Worm (Caenorhabditis elegans) whole organism, young adult: ENCODE data around the gene K08F9.3.

Experiments used
- D2030.7 ChIP-seq: fragments of 200-800 bp; sonication (Bioruptor generic); IDR thresholded peaks from 2 replicates; pipeline ENCODE4 v1.3.6; 2022; ENCODE audit warnings: missing genetic modification reagents, missing genetic modification characterization, missing compliant biosample characterization
- F37B4.10 ChIP-seq: fragments of 200-800 bp; sonication (Bioruptor generic); IDR thresholded peaks from 2 replicates; pipeline ENCODE4 v1.3.6; 2022; ENCODE audit warnings: missing genetic modification characterization, missing compliant biosample characterization
- F39B2.1 ChIP-seq: fragments of 200-800 bp; sonication (Bioruptor generic); IDR thresholded peaks from 2 replicates; pipeline ENCODE4 v1.3.6; 2022; ENCODE audit warnings: missing genetic modification reagents, missing genetic modification characterization, missing compliant biosample characterization
- T26A5.8 ChIP-seq: sonication (generic microtip); optimal IDR thresholded peaks from 2 replicates; lab custom pipeline; 2016; ENCODE audit warnings: missing genetic modification characterization, missing compliant biosample characterization
- Y56A3A.18 ChIP-seq: fragments of 200-800 bp; sonication (Bioruptor generic); IDR thresholded peaks from 2 replicates; pipeline ENCODE4 v1.3.6; 2022; ENCODE audit warnings: missing genetic modification reagents, missing genetic modification characterization, missing compliant biosample characterization
- Y79H2A.3 ChIP-seq: fragments of 200-800 bp; sonication (Bioruptor generic); conservative IDR thresholded peaks from 2 replicates; pipeline ENCODE4 v1.3.6; 2022; ENCODE audit warnings: missing genetic modification reagents, missing genetic modification characterization, missing compliant biosample characterization
- ZK185.1 ChIP-seq: sonication (generic microtip); optimal IDR thresholded peaks from 2 replicates; lab custom pipeline; 2016; ENCODE audit warnings: mild to moderate bottlenecking, missing genetic modification characterization, missing compliant biosample characterization; ENCODE audit not compliant: poor library complexity, severe bottlenecking
- ama-1 ChIP-seq, 3 experiments: fragments of 150-350 bp in 1 of 3; sonication (generic microtip) in 2 of 3; optimal IDR thresholded peaks; 2 replicates each; lab custom pipeline; 2014 to 2018; ENCODE audit warnings: missing biosample characterization in 2 of 3, missing genetic modification characterization in 2 of 3, missing genetic modification reagents in 2 of 3
- athp-1 ChIP-seq: sonication (generic microtip); optimal IDR thresholded peaks from 2 replicates; lab custom pipeline; 2017; ENCODE audit warnings: mild to moderate bottlenecking, missing genetic modification characterization, missing compliant biosample characterization
- attf-6 ChIP-seq: fragments of 200-800 bp; sonication (Bioruptor generic); IDR thresholded peaks from 2 replicates; pipeline ENCODE4 v1.3.6; 2022; ENCODE audit warnings: missing genetic modification reagents, missing genetic modification characterization, missing compliant biosample characterization
- bed-2 ChIP-seq: fragments of 200-800 bp; sonication (Bioruptor generic); IDR thresholded peaks from 2 replicates; pipeline ENCODE4 v1.3.6; 2022; ENCODE audit warnings: missing genetic modification reagents, missing genetic modification characterization, missing compliant biosample characterization
- ceh-100 ChIP-seq: fragments of 200-800 bp; sonication (Bioruptor generic); IDR thresholded peaks from 2 replicates; pipeline ENCODE4 v1.3.6; 2022; ENCODE audit warnings: missing genetic modification reagents, missing genetic modification characterization, missing compliant biosample characterization
- die-1 ChIP-seq: sonication (generic microtip); optimal IDR thresholded peaks from 2 replicates; lab custom pipeline; 2016; ENCODE audit warnings: missing genotype, mild to moderate bottlenecking, missing genetic modification characterization, missing compliant biosample characterization
- egl-44 ChIP-seq: fragments of 200-800 bp; sonication (Bioruptor generic); IDR thresholded peaks from 2 replicates; pipeline ENCODE4 v1.3.6; 2022; ENCODE audit warnings: missing genetic modification reagents, missing genetic modification characterization, missing compliant biosample characterization
- egrh-3 ChIP-seq: fragments of 200-800 bp; sonication (Bioruptor generic); IDR thresholded peaks from 2 replicates; pipeline ENCODE4 v1.3.6; 2022; ENCODE audit warnings: missing genetic modification reagents, missing genetic modification characterization, missing compliant biosample characterization
- ekl-4 ChIP-seq: fragments of 200-800 bp; sonication (Bioruptor generic); IDR thresholded peaks from 2 replicates; pipeline ENCODE4 v1.3.6; 2022; ENCODE audit warnings: missing genetic modification reagents, missing genetic modification characterization, missing compliant biosample characterization
- ets-4 ChIP-seq: fragments of 200-800 bp; sonication (Bioruptor generic); optimal IDR thresholded peaks from 2 replicates; lab custom pipeline; 2018; ENCODE audit warnings: mild to moderate bottlenecking, missing genetic modification characterization, missing compliant biosample characterization
- fkh-3 ChIP-seq: sonication (generic microtip); optimal IDR thresholded peaks from 2 replicates; lab custom pipeline; 2016; ENCODE audit warnings: mild to moderate bottlenecking, missing genetic modification characterization, missing compliant biosample characterization
- him-1 ChIP-seq: sonication (generic microtip); optimal IDR thresholded peaks from 2 replicates; lab custom pipeline; 2016; ENCODE audit warnings: missing genotype, missing genetic modification reagents, missing genetic modification characterization, missing compliant biosample characterization
- hmg-1.2 ChIP-seq: fragments of 200-800 bp; sonication (Bioruptor generic); IDR thresholded peaks from 2 replicates; pipeline ENCODE4 v1.3.6; 2022; ENCODE audit warnings: missing genetic modification reagents, missing genetic modification characterization, missing compliant biosample characterization
- hmg-20 ChIP-seq: fragments of 200-800 bp; sonication (Bioruptor generic); IDR thresholded peaks from 2 replicates; pipeline ENCODE4 v1.3.6; 2022; ENCODE audit warnings: missing genetic modification reagents, missing genetic modification characterization, missing compliant biosample characterization
- hsf-1 ChIP-seq: fragments of 200-800 bp; sonication (Bioruptor generic); IDR thresholded peaks from 2 replicates; pipeline ENCODE4 v1.3.6; 2022; ENCODE audit warnings: missing genetic modification reagents, missing genetic modification characterization, missing compliant biosample characterization
- lin-54 ChIP-seq: fragments of 200-800 bp; sonication (Bioruptor generic); optimal IDR thresholded peaks from 2 replicates; lab custom pipeline; 2018; ENCODE audit warnings: mild to moderate bottlenecking, missing genetic modification characterization, missing compliant biosample characterization
- lir-1 ChIP-seq: fragments of 200-800 bp; sonication (Bioruptor generic); conservative IDR thresholded peaks from 2 replicates; pipeline ENCODE4 v1.3.6; 2022; ENCODE audit warnings: missing genetic modification reagents, missing genetic modification characterization, missing compliant biosample characterization
- lsl-1 ChIP-seq: fragments of 200-800 bp; sonication (Bioruptor generic); optimal IDR thresholded peaks from 2 replicates; lab custom pipeline; 2018; ENCODE audit warnings: mild to moderate bottlenecking, missing genetic modification characterization, moderate library complexity, missing compliant biosample characterization
- lsy-27 ChIP-seq: sonication (generic microtip); optimal IDR thresholded peaks from 2 replicates; lab custom pipeline; 2017; ENCODE audit warnings: missing genetic modification characterization, mild to moderate bottlenecking, missing compliant biosample characterization, antibody characterized with exemption, missing genotype, borderline replicate concordance; ENCODE audit not compliant: insufficient read depth
- madf-10 ChIP-seq: sonication (generic microtip); optimal IDR thresholded peaks from 2 replicates; lab custom pipeline; 2016; ENCODE audit warnings: mild to moderate bottlenecking, missing genetic modification characterization, missing compliant biosample characterization
- madf-3 ChIP-seq: fragments of 200-800 bp; sonication (Bioruptor generic); IDR thresholded peaks from 2 replicates; pipeline ENCODE4 v1.3.6; 2022; ENCODE audit warnings: missing genetic modification reagents, missing genetic modification characterization, missing compliant biosample characterization
- madf-8 ChIP-seq: fragments of 200-800 bp; sonication (Bioruptor generic); conservative IDR thresholded peaks from 2 replicates; pipeline ENCODE4 v1.3.6; 2022; ENCODE audit warnings: missing genetic modification reagents, missing genetic modification characterization, missing compliant biosample characterization
- mcd-1 ChIP-seq: fragments of 200-800 bp; sonication (Bioruptor generic); IDR thresholded peaks from 2 replicates; pipeline ENCODE4 v1.3.6; 2022; ENCODE audit warnings: missing genetic modification reagents, missing genetic modification characterization, missing compliant biosample characterization
- mel-28 ChIP-seq: sonication (generic microtip); optimal IDR thresholded peaks from 2 replicates; lab custom pipeline; 2016; ENCODE audit warnings: borderline replicate concordance, mild to moderate bottlenecking, missing genetic modification characterization, missing compliant biosample characterization
- mes-4 ChIP-seq: sonication (generic microtip); optimal IDR thresholded peaks from 2 replicates; lab custom pipeline; 2016; ENCODE audit warnings: missing genotype, missing genetic modification characterization, missing compliant biosample characterization
- mxl-1 ChIP-seq: sonication (generic microtip); optimal IDR thresholded peaks from 2 replicates; lab custom pipeline; 2016; ENCODE audit warnings: missing genetic modification characterization, missing compliant biosample characterization
- nfya-2 ChIP-seq: fragments of 200-800 bp; sonication (Bioruptor generic); IDR thresholded peaks from 2 replicates; pipeline ENCODE4 v1.3.6; 2022; ENCODE audit warnings: missing genetic modification reagents, missing genetic modification characterization, missing compliant biosample characterization
- pbrm-1 ChIP-seq: fragments of 200-800 bp; sonication (Bioruptor generic); IDR thresholded peaks from 2 replicates; pipeline ENCODE4 v1.3.6; 2022; ENCODE audit warnings: missing genetic modification reagents, missing genetic modification characterization, missing compliant biosample characterization
- rcor-1 ChIP-seq: fragments of 200-800 bp; sonication (Bioruptor generic); IDR thresholded peaks from 2 replicates; pipeline ENCODE4 v1.3.6; 2022; ENCODE audit warnings: missing genetic modification reagents, missing genetic modification characterization, missing compliant biosample characterization
- snpc-1.3 ChIP-seq: sonication (generic microtip); optimal IDR thresholded peaks from 2 replicates; lab custom pipeline; 2017; ENCODE audit warnings: missing genetic modification characterization, mild to moderate bottlenecking, missing compliant biosample characterization, antibody characterized with exemption, moderate library complexity, missing genotype, missing genetic modification reagents; ENCODE audit not compliant: insufficient read depth
- somi-1 ChIP-seq: fragments of 200-800 bp; sonication (Bioruptor generic); optimal IDR thresholded peaks from 2 replicates; lab custom pipeline; 2018; ENCODE audit warnings: mild to moderate bottlenecking, missing genetic modification characterization, missing compliant biosample characterization
- sptf-2 ChIP-seq: fragments of 200-800 bp; sonication (Bioruptor generic); optimal IDR thresholded peaks from 2 replicates; lab custom pipeline; 2018; ENCODE audit warnings: mild to moderate bottlenecking, missing genetic modification characterization, missing compliant biosample characterization
- tbx-9 ChIP-seq: sonication (generic microtip); optimal IDR thresholded peaks from 2 replicates; lab custom pipeline; 2016; ENCODE audit warnings: borderline replicate concordance, missing genetic modification characterization, inconsistent platforms, missing compliant biosample characterization
- tlf-1 ChIP-seq: fragments of 200-800 bp; sonication (Bioruptor generic); optimal IDR thresholded peaks from 2 replicates; lab custom pipeline; 2018; ENCODE audit warnings: mild to moderate bottlenecking, missing genetic modification characterization, missing compliant biosample characterization
- unc-62 ChIP-seq: fragments of 150-350 bp; optimal IDR thresholded peaks from 2 replicates; lab custom pipeline; 2014; ENCODE audit warnings: missing biosample characterization, missing genetic modification reagents, missing genetic modification characterization
- xnd-1 ChIP-seq: sonication (generic microtip); optimal IDR thresholded peaks from 2 replicates; lab custom pipeline; 2016; ENCODE audit warnings: missing genotype, missing genetic modification reagents, missing genetic modification characterization, missing compliant biosample characterization
- zim-3 ChIP-seq: sonication (generic microtip); optimal IDR thresholded peaks from 2 replicates; lab custom pipeline; 2017; ENCODE audit warnings: mild to moderate bottlenecking, missing genetic modification characterization, moderate library complexity, missing compliant biosample characterization
- ztf-18 ChIP-seq: sonication (generic microtip); optimal IDR thresholded peaks from 2 replicates; lab custom pipeline; 2016; ENCODE audit warnings: missing genotype, mild to moderate bottlenecking, missing genetic modification characterization, missing compliant biosample characterization
- ztf-26 ChIP-seq: sonication (generic microtip); optimal IDR thresholded peaks from 2 replicates; lab custom pipeline; 2017; ENCODE audit warnings: missing genetic modification characterization, missing compliant biosample characterization

The K08F9.3 gene

DNA sequence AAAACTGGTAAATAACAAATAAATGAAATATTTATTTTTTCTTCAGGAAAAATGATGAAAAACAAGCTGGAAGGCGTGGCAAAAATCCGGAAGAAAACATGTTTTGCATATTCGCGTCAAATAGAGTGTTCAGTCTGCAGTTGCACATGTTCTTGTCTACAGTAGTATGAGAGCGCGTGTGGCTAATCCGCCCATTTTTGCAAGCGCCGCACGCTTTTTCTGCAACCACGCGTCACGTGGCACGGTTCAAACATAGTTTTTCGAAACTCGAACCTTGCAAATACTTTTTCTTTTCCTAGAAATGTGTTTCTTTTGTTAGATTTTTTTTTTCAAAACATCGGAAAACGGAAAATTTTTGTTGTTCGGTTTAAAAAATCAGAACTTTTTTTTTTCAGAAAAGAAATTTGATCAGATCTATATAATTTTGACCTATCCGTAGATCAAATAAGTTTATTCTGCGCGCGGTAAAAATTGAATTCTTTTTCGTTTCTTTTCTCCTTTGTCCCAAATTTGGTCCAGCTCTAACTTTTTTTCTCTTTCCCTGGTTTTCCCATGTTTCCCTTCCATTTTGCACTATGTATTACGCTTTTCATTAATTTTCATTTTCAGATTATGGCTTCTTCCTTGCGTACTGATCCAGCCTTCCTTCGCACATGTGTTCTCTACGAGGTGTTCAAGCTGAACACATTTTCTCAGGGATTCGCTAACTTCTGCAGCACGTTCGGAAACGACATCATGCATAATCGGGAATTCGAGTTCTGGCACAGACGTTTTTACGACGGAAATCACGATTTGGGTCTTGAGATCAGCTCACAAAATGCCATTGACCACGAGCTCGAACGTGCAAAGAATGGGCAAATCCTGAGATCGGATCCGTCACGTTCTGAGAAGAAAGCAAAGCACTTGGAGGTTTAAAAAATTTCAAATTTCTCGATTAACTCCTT, 44.0 kb downstream of the K08F9.3 start, which contains the start of gene Y75B12B.1 (continued):
- TF ChIP-seq bed-2 (GFP tag; lab: Robert Waterston, UW), result no peak
- no peak for TF ChIP-seq ets-4 (GFP tag; lab: Kevin White, UChicago)
- TF ChIP-seq somi-1 (GFP tag; lab: Kevin White, UChicago), result no peak
- no peak for TF ChIP-seq Y79H2A.3 (GFP tag; lab: Robert Waterston, UW)
- no peak for TF ChIP-seq sptf-2 (GFP tag; lab: Kevin White, UChicago)
- TF ChIP-seq him-1 (tag; lab: Kevin White, UChicago), result peak; percentile 85
- peak; percentile 78 for TF ChIP-seq mcd-1 (GFP tag; lab: Robert Waterston, UW)
- TF ChIP-seq ceh-100 (GFP tag; lab: Robert Waterston, UW), result peak; percentile 79
- TF ChIP-seq lsl-1 (GFP tag; lab: Kevin White, UChicago), result peak; percentile 96
- no peak for TF ChIP-seq hmg-20 (GFP tag; lab: Robert Waterston, UW)
- peak; percentile 84 for TF ChIP-seq hsf-1 (GFP tag; lab: Robert Waterston, UW)
- 0 out of 2 replicates have a peak, but pooled peaks have one; percentile 24 for TF ChIP-seq madf-3 (GFP tag; lab: Robert Waterston, UW)
- TF ChIP-seq athp-1, result peak; percentile 94
- TF ChIP-seq zim-3, result no peak
- TF ChIP-seq lir-1 (GFP tag; lab: Robert Waterston, UW), result no peak
- no peak for TF ChIP-seq Y56A3A.18 (GFP tag; lab: Robert Waterston, UW)
- TF ChIP-seq egrh-3 (GFP tag; lab: Robert Waterston, UW), result no peak
- no peak for TF ChIP-seq fkh-3
- TF ChIP-seq madf-8 (GFP tag; lab: Robert Waterston, UW), result peak; percentile 66
- TF ChIP-seq D2030.7 (GFP tag; lab: Robert Waterston, UW), result peak; percentile 89
- TF ChIP-seq pbrm-1, result peak; percentile 69; the same call in 1 of the 2 replicates
- no peak for TF ChIP-seq mel-28 (tag; lab: Kevin White, UChicago)
- no peak for TF ChIP-seq nfya-2 (GFP tag; lab: Robert Waterston, UW)
- no peak for TF ChIP-seq egl-44
- peak; percentile 46 for TF ChIP-seq rcor-1 (GFP tag; lab: Robert Waterston, UW)
- TF ChIP-seq mes-4 (tag; lab: Kevin White, UChicago), result no peak
- no peak for TF ChIP-seq die-1
- TF ChIP-seq lsy-27, result no peak
- no peak for TF ChIP-seq ztf-18 (tag; lab: Kevin White, UChicago)
- TF ChIP-seq madf-10, result no peak
- peak; percentile 9; the same call in 1 of the 2 replicates for TF ChIP-seq hmg-1.2 (GFP tag; lab: Robert Waterston, UW)
- TF ChIP-seq tbx-9 (tag; lab: Kevin White, UChicago), result no peak
- no peak for TF ChIP-seq F37B4.10 (GFP tag; lab: Robert Waterston, UW)
- TF ChIP-seq xnd-1, result peak; percentile 95
- 0 out of 2 replicates have a peak, but pooled peaks have one; percentile 52 for TF ChIP-seq ekl-4 (GFP tag; lab: Robert Waterston, UW)
- TF ChIP-seq T26A5.8 (tag; lab: Kevin White, UChicago), result no peak
- no peak for TF ChIP-seq ztf-26
- peak; percentile 67 for TF ChIP-seq lin-54 (GFP tag; lab: Kevin White, UChicago)
- no peak for TF ChIP-seq mxl-1 (tag; lab: Kevin White, UChicago)
- TF ChIP-seq tlf-1 (GFP tag; lab: Kevin White, UChicago), result peak; percentile 77
- TF ChIP-seq ama-1 (optimal IDR thresholded peaks at IDR 0.05; lab: Kevin White, UChicago), result no peak
- TF ChIP-seq ama-1 (GFP tag; optimal IDR thresholded peaks at IDR 0.05; lab: Kevin White, UChicago), result no peak
- TF ChIP-seq unc-62 (GFP tag; lab: Kevin White, UChicago), result no peak
- no peak for TF ChIP-seq F39B2.1 (GFP tag; lab: Robert Waterston, UW)
- peak; percentile 34 for TF ChIP-seq snpc-1.3 (tag; lab: Kevin White, UChicago)
- no peak for TF ChIP-seq attf-6
- TF ChIP-seq ZK185.1 (tag; lab: Kevin White, UChicago), result no peak
